Fruit fly (Drosophila melanogaster) whole organism, embryonic: Measurements from ENCODE around the gene hbt.

Experiments used
- Awh ChIP-seq: fragments of 200-800 bp; sonication (Bioruptor generic); IDR thresholded peaks from 2 replicates; pipeline ENCODE4, ENCODE4 v1.3.6; 2022; ENCODE audit warnings: missing biosample characterization, missing genetic modification characterization
- Bteb2 ChIP-seq: fragments of 200-800 bp; sonication (Bioruptor generic); optimal IDR thresholded peaks from 2 replicates; lab custom pipeline; 2016; ENCODE audit warnings: missing biosample characterization, missing genetic modification characterization
- CG10209 ChIP-seq: fragments of 200-800 bp; sonication (Bioruptor generic); optimal IDR thresholded peaks from 3 replicates; lab custom pipeline; 2017; ENCODE audit warnings: missing biosample characterization, mild to moderate bottlenecking, missing genetic modification characterization, missing genetic modification reagents
- CG11247 ChIP-seq: fragments of 200-800 bp; sonication (Bioruptor generic); IDR thresholded peaks from 2 replicates; pipeline ENCODE4 v1.3.6; 2022; ENCODE audit warnings: missing biosample characterization, missing genetic modification characterization
- CG11456 ChIP-seq: fragments of 200-800 bp; sonication (Bioruptor generic); IDR thresholded peaks from 3 replicates; pipeline ENCODE4 v1.3.6; 2022; ENCODE audit warnings: missing biosample characterization, missing genetic modification characterization
- CG11504 ChIP-seq: fragments of 200-800 bp; sonication (Bioruptor generic); optimal IDR thresholded peaks from 3 replicates; lab custom pipeline; 2019; ENCODE audit warnings: missing biosample characterization, mild to moderate bottlenecking, missing genetic modification characterization, moderate library complexity
- CG11695 ChIP-seq: fragments of 200-800 bp; sonication (Bioruptor generic); IDR thresholded peaks from 3 replicates; pipeline ENCODE4 v1.3.6; 2022; ENCODE audit warnings: missing biosample characterization, missing genetic modification characterization
- CG1603 ChIP-seq: fragments of 200-800 bp; sonication (Bioruptor generic); optimal IDR thresholded peaks from 2 replicates; lab custom pipeline; 2019; ENCODE audit warnings: missing biosample characterization, mild to moderate bottlenecking, missing genetic modification characterization, moderate library complexity
- CG16815 ChIP-seq: fragments of 200-800 bp; sonication (Bioruptor generic); optimal IDR thresholded peaks from 3 replicates; lab custom pipeline; 2017; ENCODE audit warnings: missing biosample characterization, mild to moderate bottlenecking, missing genetic modification characterization
- CG2116 ChIP-seq: fragments of 200-800 bp; sonication (Bioruptor generic); optimal IDR thresholded peaks from 3 replicates; lab custom pipeline; 2018; ENCODE audit warnings: missing biosample characterization, mild to moderate bottlenecking, missing genetic modification characterization
- CG2120 ChIP-seq: fragments of 200-800 bp; sonication (Bioruptor generic); optimal IDR thresholded peaks from 3 replicates; lab custom pipeline; 2016; ENCODE audit warnings: missing biosample characterization, missing genetic modification characterization
- CG43689 ChIP-seq: fragments of 200-800 bp; sonication (Bioruptor generic); IDR thresholded peaks from 2 replicates; pipeline ENCODE4 v1.3.6; 2022; ENCODE audit warnings: missing biosample characterization, missing genetic modification characterization
- CG6791 ChIP-seq: fragments of 200-800 bp; sonication (Bioruptor generic); IDR thresholded peaks from 3 replicates; pipeline ENCODE4 v1.3.6; 2022; ENCODE audit warnings: missing biosample characterization, missing genetic modification characterization; ENCODE audit not compliant: partially characterized antibody
- CG7928 ChIP-seq: fragments of 200-800 bp; sonication (Bioruptor generic); optimal IDR thresholded peaks from 2 replicates; lab custom pipeline; 2017; ENCODE audit warnings: missing biosample characterization, mild to moderate bottlenecking, missing genetic modification characterization
- CG9932 ChIP-seq: fragments of 200-800 bp; sonication (Bioruptor generic); IDR thresholded peaks from 2 replicates; pipeline ENCODE4 v1.3.6; 2022; ENCODE audit warnings: missing biosample characterization, missing genetic modification characterization
- Camta ChIP-seq: fragments of 200-800 bp; sonication (Bioruptor generic); optimal IDR thresholded peaks from 2 replicates; lab custom pipeline; 2016; ENCODE audit warnings: missing biosample characterization, missing genetic modification characterization
- CkIIα-i1 ChIP-seq: fragments of 200-800 bp; sonication (Bioruptor generic); IDR thresholded peaks from 2 replicates; pipeline ENCODE4 v1.3.6; 2022; ENCODE audit warnings: missing biosample characterization, missing genetic modification characterization
- Deaf1 ChIP-seq: fragments of 200-800 bp; optimal IDR thresholded peaks from 3 replicates; lab custom pipeline; 2019; ENCODE audit warnings: missing biosample characterization, mild to moderate bottlenecking, missing genetic modification characterization, moderate library complexity
- Dip3 ChIP-seq: fragments of 200-800 bp; sonication (Bioruptor generic); optimal IDR thresholded peaks from 3 replicates; lab custom pipeline; 2016; ENCODE audit warnings: missing biosample characterization, missing genetic modification characterization
- Doc3 ChIP-seq: fragments of 200-800 bp; sonication (Bioruptor generic); IDR thresholded peaks from 3 replicates; pipeline ENCODE4 v1.3.6; 2022; ENCODE audit warnings: missing biosample characterization, missing genetic modification characterization; ENCODE audit not compliant: partially characterized antibody
- Dref ChIP-seq: fragments of 200-800 bp; sonication (Bioruptor generic); IDR thresholded peaks from 2 replicates; pipeline ENCODE4 v1.3.6; 2022; ENCODE audit warnings: missing biosample characterization, missing genetic modification characterization
- Drgx ChIP-seq: fragments of 200-800 bp; sonication (Bioruptor generic); IDR thresholded peaks from 2 replicates; pipeline ENCODE4 v1.3.6; 2022; ENCODE audit warnings: missing biosample characterization, missing genetic modification characterization
- E2f2 ChIP-seq: fragments of 200-800 bp; sonication (Bioruptor generic); IDR thresholded peaks from 2 replicates; pipeline ENCODE4 v1.3.6; 2022; ENCODE audit warnings: missing biosample characterization, missing genetic modification characterization
- Ets65A ChIP-seq: fragments of 200-800 bp; sonication (Bioruptor generic); peaks from one replicate; lab custom pipeline; 2016; ENCODE audit warnings: missing biosample characterization, missing genetic modification characterization
- Fer3 ChIP-seq: fragments of 200-800 bp; sonication (Bioruptor generic); optimal IDR thresholded peaks from 2 replicates; lab custom pipeline; 2018; ENCODE audit warnings: missing biosample characterization, mild to moderate bottlenecking, missing genetic modification characterization, moderate library complexity
- Hmr ChIP-seq: fragments of 200-800 bp; sonication (Bioruptor generic); optimal IDR thresholded peaks from 3 replicates; lab custom pipeline; 2017; ENCODE audit warnings: mild to moderate bottlenecking, missing biosample characterization, missing genetic modification reagents, missing genetic modification characterization
- Jarid2 ChIP-seq: fragments of 200-800 bp; sonication (Bioruptor generic); optimal IDR thresholded peaks from 3 replicates; lab custom pipeline; 2017; ENCODE audit warnings: mild to moderate bottlenecking, missing biosample characterization, missing genetic modification reagents, missing genetic modification characterization
- Med ChIP-seq: fragments of 200-800 bp; sonication (Bioruptor generic); peaks from one replicate; lab custom pipeline; 2016; ENCODE audit warnings: missing biosample characterization, missing genetic modification characterization, mild to moderate bottlenecking, inconsistent platforms, moderate library complexity
- Oaz ChIP-seq: fragments of 200-800 bp; sonication (Bioruptor generic); IDR thresholded peaks from 2 replicates; pipeline ENCODE4 v1.3.6; 2022; ENCODE audit warnings: missing biosample characterization, missing genetic modification characterization
- Opbp ChIP-seq: fragments of 200-800 bp; sonication (Bioruptor generic); IDR thresholded peaks from 3 replicates; pipeline ENCODE4 v1.3.6; 2022; ENCODE audit warnings: missing biosample characterization, missing genetic modification characterization; ENCODE audit not compliant: partially characterized antibody
- Ptx1 ChIP-seq: fragments of 200-800 bp; sonication (Bioruptor generic); IDR thresholded peaks from 2 replicates; pipeline ENCODE4 v1.3.6; 2022; ENCODE audit warnings: missing biosample characterization, missing genetic modification characterization
- Xrp1 ChIP-seq: fragments of 200-800 bp; sonication (Bioruptor generic); IDR thresholded peaks from 2 replicates; pipeline ENCODE4 v1.3.6; 2022; ENCODE audit warnings: missing biosample characterization, missing genetic modification characterization
- abd-A ChIP-seq: fragments of 200-800 bp; sonication (Bioruptor generic); optimal IDR thresholded peaks from 3 replicates; lab custom pipeline; 2019; ENCODE audit warnings: missing biosample characterization, mild to moderate bottlenecking, missing genetic modification characterization, moderate library complexity
- bcd ChIP-seq: fragments of 200-800 bp; sonication (Bioruptor generic); optimal IDR thresholded peaks from 2 replicates; lab custom pipeline; 2017; ENCODE audit warnings: missing biosample characterization, mild to moderate bottlenecking, missing genetic modification characterization
- bigmax ChIP-seq: fragments of 200-800 bp; sonication (Bioruptor generic); optimal IDR thresholded peaks from 2 replicates; lab custom pipeline; 2018; ENCODE audit warnings: missing biosample characterization, mild to moderate bottlenecking, missing genetic modification characterization
- crc ChIP-seq: fragments of 200-800 bp; sonication (Bioruptor generic); optimal IDR thresholded peaks from 2 replicates; lab custom pipeline; 2016; ENCODE audit warnings: missing biosample characterization, missing genetic modification characterization
- eve ChIP-seq, 2 experiments: fragments of >200 bp; optimal IDR thresholded peaks; 2 replicates each; lab custom pipeline; 2017; ENCODE audit warnings: missing biosample characterization in 2 of 2, missing genetic modification characterization in 2 of 2
- fd3F ChIP-seq: fragments of 200-800 bp; sonication (Bioruptor generic); optimal IDR thresholded peaks from 2 replicates; lab custom pipeline; 2018; ENCODE audit warnings: missing biosample characterization, mild to moderate bottlenecking, missing genetic modification characterization, moderate library complexity
- ken ChIP-seq: fragments of 200-800 bp; sonication (Bioruptor generic); IDR thresholded peaks from 3 replicates; pipeline ENCODE4 v1.3.6; 2022; ENCODE audit warnings: missing biosample characterization, missing genetic modification characterization
- onecut ChIP-seq: fragments of 200-800 bp; sonication (Bioruptor generic); IDR thresholded peaks from 2 replicates; pipeline ENCODE4 v1.3.6; 2022; ENCODE audit warnings: missing biosample characterization, missing genetic modification characterization
- org-1 ChIP-seq: fragments of 200-800 bp; sonication (Bioruptor generic); optimal IDR thresholded peaks from 2 replicates; lab custom pipeline; 2017; ENCODE audit warnings: missing biosample characterization, missing genetic modification characterization
- otp ChIP-seq: fragments of 200-800 bp; sonication (Bioruptor generic); IDR thresholded peaks from 3 replicates; pipeline ENCODE4, ENCODE4 v1.3.6; 2022; ENCODE audit warnings: missing biosample characterization, missing genetic modification characterization
- pan ChIP-seq, 4 experiments: fragments of >200 bp in 3 of 4; fragments of 200-800 bp in 1 of 4; sonication (Bioruptor generic) in 1 of 4; optimal IDR thresholded peaks in 3 of 4; IDR thresholded peaks in 1 of 4; 2 replicates each; pipeline versions ENCODE4 v1.3.6 to Lab custom; 2017 to 2022; ENCODE audit warnings: missing biosample characterization in 2 of 4, missing genetic modification characterization in 2 of 4, mixed read lengths in 1 of 4
- run ChIP-seq: fragments of 200-800 bp; sonication (Bioruptor generic); optimal IDR thresholded peaks from 3 replicates; lab custom pipeline; 2018; ENCODE audit warnings: missing biosample characterization, mild to moderate bottlenecking, missing genetic modification characterization
- sens ChIP-seq: fragments of 200-800 bp; sonication (Bioruptor generic); peaks from one replicate; lab custom pipeline; 2016; ENCODE audit warnings: missing biosample characterization, missing genetic modification characterization
- sima ChIP-seq: fragments of 200-800 bp; sonication (Bioruptor generic); optimal IDR thresholded peaks from 2 replicates; lab custom pipeline; 2016; ENCODE audit warnings: missing biosample characterization, missing genetic modification characterization
- sisA ChIP-seq: fragments of 200-800 bp; sonication (Bioruptor generic); IDR thresholded peaks from 2 replicates; pipeline ENCODE4 v1.3.6; 2022; ENCODE audit warnings: missing biosample characterization, missing genetic modification characterization
- so ChIP-seq: fragments of 200-800 bp; sonication (Bioruptor generic); IDR thresholded peaks from 3 replicates; pipeline ENCODE4 v1.3.6; 2022; ENCODE audit warnings: missing biosample characterization, missing genetic modification characterization
- tio ChIP-seq: fragments of 200-800 bp; sonication (Bioruptor generic); optimal IDR thresholded peaks from 2 replicates; lab custom pipeline; 2017; ENCODE audit warnings: missing biosample characterization, missing genetic modification characterization, inconsistent platforms
- ttk ChIP-seq: fragments of 200-800 bp; sonication (Bioruptor generic); IDR thresholded peaks from 2 replicates; pipeline ENCODE4 v2.1.2; 2022; ENCODE audit warnings: missing biosample characterization, missing genetic modification characterization
- wor ChIP-seq: fragments of 200-800 bp; sonication (Bioruptor generic); IDR thresholded peaks from 2 replicates; pipeline ENCODE4 v1.3.6; 2022; ENCODE audit warnings: missing biosample characterization, missing genetic modification characterization

hbt gene

DNA sequence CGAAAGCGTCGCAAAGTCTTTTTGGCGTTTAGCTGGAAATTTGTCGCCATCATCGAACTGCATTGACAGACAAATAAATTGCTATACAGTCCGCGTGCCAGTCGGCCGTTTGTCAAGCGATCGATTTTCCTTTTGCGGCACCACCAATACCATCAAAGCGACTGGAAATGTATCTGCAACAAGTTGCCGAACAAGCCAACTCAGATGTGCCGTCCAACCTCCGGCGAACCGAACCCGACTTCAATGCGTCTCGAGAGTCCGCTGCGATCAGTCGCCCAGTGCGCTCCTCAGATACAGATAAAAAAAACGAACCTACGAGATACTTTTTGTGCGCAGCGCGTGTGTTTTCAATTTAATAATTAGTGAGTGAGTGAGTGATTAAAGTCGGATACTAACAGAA, 64.3 kb downstream of the hbt start (continued):
- no peak for TF ChIP-seq abd-A (tag; lab: Kevin White, UChicago)
- TF ChIP-seq sima (GFP tag; lab: Kevin White, UChicago): no peak
- TF ChIP-seq CG2120: no peak
- peak; percentile 96 for TF ChIP-seq CG11504
- TF ChIP-seq Med (GFP tag; lab: Kevin White, UChicago): peak; percentile 22
- no peak for TF ChIP-seq Xrp1 (GFP tag; lab: Robert Waterston, UW)
- no peak for TF ChIP-seq Oaz
- no peak for TF ChIP-seq ken (GFP tag; lab: Robert Waterston, UW)
- TF ChIP-seq bcd (GFP tag; lab: Kevin White, UChicago): no peak
- TF ChIP-seq Bteb2 (GFP tag; lab: Kevin White, UChicago): no peak
- TF ChIP-seq onecut: no peak
- peak; percentile 55 for TF ChIP-seq sens (GFP tag; lab: Kevin White, UChicago)
- no peak for TF ChIP-seq CG9932
- peak; percentile 83 for TF ChIP-seq Ets65A (GFP tag; lab: Kevin White, UChicago)
- TF ChIP-seq Dip3 (GFP tag; lab: Kevin White, UChicago): no peak
- no peak for TF ChIP-seq run (tag; lab: Kevin White, UChicago)
- TF ChIP-seq Drgx (GFP tag; lab: Robert Waterston, UW): peak; percentile 43; the same call in 1 of the 2 replicates
- no peak for TF ChIP-seq otp (GFP tag; lab: Robert Waterston, UW)
- TF ChIP-seq Camta: no peak
- TF ChIP-seq CG2116 (GFP tag; lab: Kevin White, UChicago): no peak
- peak; percentile 13 for TF ChIP-seq Jarid2
- TF ChIP-seq CG11247 (GFP tag; lab: Robert Waterston, UW): no peak
- no peak for TF ChIP-seq Opbp (GFP tag; lab: Robert Waterston, UW)

DNA sequence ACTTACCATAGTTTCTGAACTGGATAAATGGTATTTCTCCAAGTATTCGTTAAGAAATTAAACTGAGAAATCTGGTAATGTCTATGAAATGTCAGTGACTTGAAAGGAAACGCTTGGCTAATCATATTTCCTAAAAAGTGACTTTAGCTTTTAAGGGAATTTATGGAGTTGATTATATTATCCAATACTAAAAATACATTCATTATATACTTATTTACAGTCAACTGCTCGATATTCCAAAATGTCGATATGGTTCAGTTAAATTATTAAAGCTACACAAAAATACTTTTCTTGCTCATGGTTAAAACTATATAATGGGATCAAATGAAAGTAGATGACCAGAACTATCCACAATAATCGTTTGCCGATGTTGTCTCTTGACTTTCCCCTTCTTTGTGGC, 65.1 kb downstream of the hbt start, which contains the start of gene CG31848:
Gene CG31848, minus strand, starts transcription at position 101 of the 400 bp plus-strand sequence.
- TF ChIP-seq CG16815 (no peak), ttk (GFP tag; lab: Robert Waterston, UW) (no peak), Awh (GFP tag; lab: Robert Waterston, UW) (no peak), fd3F (no peak), Hmr (GFP tag; lab: Kevin White, UChicago) (no peak), CG10209 (no peak), CG1603 (no peak), CG11247 (GFP tag; lab: Robert Waterston, UW) (no peak), Ptx1 (no peak)
- TF ChIP-seq, all 482 proteins: peak for 0

DNA sequence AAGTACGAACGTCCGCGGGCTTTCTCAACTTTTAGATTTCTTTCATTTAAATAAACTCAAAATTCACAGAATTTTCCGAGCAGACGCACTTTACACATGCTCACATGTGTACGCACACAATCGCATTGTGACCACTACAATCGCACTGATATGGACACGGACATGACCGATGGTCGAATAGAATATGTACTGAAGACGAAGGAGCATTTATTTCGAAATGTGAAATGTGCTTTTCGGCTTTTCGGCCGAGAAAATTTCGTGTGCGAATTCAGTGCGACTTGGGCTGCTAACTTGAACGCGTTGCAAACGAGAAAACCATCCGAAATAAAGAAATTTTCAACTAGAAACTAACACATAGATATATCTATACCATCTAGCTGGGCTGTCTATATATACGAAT, 70.2 kb downstream of the hbt start, which contains the start of gene CG44085:
Gene CG44085, plus strand, starts transcription at position 269 of the 400 bp plus-strand sequence.
- peak; percentile 75 for TF ChIP-seq Deaf1
- no peak for TF ChIP-seq so (GFP tag; lab: Robert Waterston, UW)
- TF ChIP-seq CG11695 (GFP tag; lab: Robert Waterston, UW): no peak
- TF ChIP-seq Dref (GFP tag; lab: Robert Waterston, UW): no peak
- TF ChIP-seq org-1 (GFP tag; lab: Kevin White, UChicago): no peak
- TF ChIP-seq pan (optimal IDR thresholded peaks at IDR 0.05; lab: Kevin White, UChicago): no peak
- no peak for TF ChIP-seq pan (GFP tag; optimal IDR thresholded peaks at IDR 0.05 in 1 of 2, IDR thresholded peaks at IDR 0.05 in 1 of 2)
- no peak for TF ChIP-seq CG7928 (GFP tag; lab: Kevin White, UChicago)
- no peak for TF ChIP-seq CG43689 (GFP tag; lab: Robert Waterston, UW)
- TF ChIP-seq eve (GFP tag; optimal IDR thresholded peaks at IDR 0.05; lab: Kevin White, UChicago): no peak
- no peak for TF ChIP-seq bigmax (GFP tag; lab: Kevin White, UChicago)
- TF ChIP-seq tio (GFP tag; lab: Kevin White, UChicago): no peak
- TF ChIP-seq E2f2 (GFP tag; lab: Robert Waterston, UW): no peak
- TF ChIP-seq otp (GFP tag; lab: Robert Waterston, UW): no peak
- TF ChIP-seq CkIIα-i1: no peak
- TF ChIP-seq crc (GFP tag; lab: Kevin White, UChicago): no peak
- no peak for TF ChIP-seq CG11456 (GFP tag; lab: Robert Waterston, UW)
- no peak for TF ChIP-seq CG6791 (GFP tag; lab: Robert Waterston, UW)
- TF ChIP-seq sisA (GFP tag; lab: Robert Waterston, UW): no peak
- TF ChIP-seq Med (GFP tag; lab: Kevin White, UChicago): peak; percentile 53
- no peak for TF ChIP-seq Doc3 (GFP tag; lab: Robert Waterston, UW)
- TF ChIP-seq wor: no peak
- TF ChIP-seq Fer3 (tag; lab: Kevin White, UChicago): no peak
